Worm (Caenorhabditis elegans) whole organism, midembryonic: ENCODE results near the gene nhr-267.

ENCODE experiments used
- T22C8.4 ChIP-seq: fragments of 200-800 bp; sonication (Bioruptor generic); IDR thresholded peaks from 2 replicates; pipeline ENCODE4 v1.3.6; 2022; ENCODE audit warnings: missing genetic modification characterization, missing compliant biosample characterization
- klf-2 ChIP-seq: fragments of 200-800 bp; sonication (Bioruptor generic); conservative IDR thresholded peaks from 2 replicates; pipeline ENCODE4 v1.3.6; 2022; ENCODE audit warnings: missing genetic modification reagents, missing genetic modification characterization, missing compliant biosample characterization
- ztf-23 ChIP-seq: fragments of 200-800 bp; sonication (Bioruptor generic); IDR thresholded peaks from 2 replicates; pipeline ENCODE4 v1.3.6; 2022; ENCODE audit warnings: missing genetic modification reagents, missing genetic modification characterization, missing compliant biosample characterization

- TF ChIP-seq ztf-23 (GFP tag; lab: Robert Waterston, UW) (no peak), T22C8.4 (GFP tag; lab: Robert Waterston, UW) (no peak), klf-2 (GFP tag; lab: Robert Waterston, UW) (no peak)
These were observed 29.3 kb downstream of the nhr-267 start for ce11 chrIV:9256865-9257264.
